Fruit fly (Drosophila melanogaster): Measurements from ENCODE around the gene Itpr.

Gene Itpr

DNA sequence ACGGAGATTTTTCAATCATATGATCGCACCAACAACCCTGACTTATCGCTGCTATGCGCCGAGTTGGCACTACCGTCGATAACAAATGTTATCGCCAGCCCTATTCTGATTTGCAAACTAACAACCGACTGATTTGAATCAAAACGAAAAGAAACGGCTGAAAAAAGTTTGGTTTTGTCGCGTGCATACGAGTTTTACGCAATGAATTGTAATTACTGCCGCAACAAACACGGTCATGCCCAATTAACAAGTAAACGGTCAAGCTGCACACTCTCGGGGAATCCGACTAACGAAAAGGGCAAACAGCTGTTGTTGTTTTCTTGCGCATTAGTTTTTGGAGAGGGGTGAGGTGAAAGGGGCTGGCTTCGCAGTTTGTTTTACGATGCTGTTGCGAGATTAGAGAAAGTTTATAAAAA is 47.9 kb downstream of the Itpr start, which contains the start of the genes CG14671 and CG12746:
Gene CG14671, minus strand, starts transcription at position 41 of the 416 bp plus-strand sequence.
Gene CG12746, plus strand, starts transcription at position 91 of the 416 bp plus-strand sequence.
- TF ChIP-seq CG11617 (GFP tag; optimal IDR thresholded peaks at IDR 0.05): peak; percentile 38
- peak; percentile 35 for TF ChIP-seq tj (GFP tag; optimal IDR thresholded peaks at IDR 0.05)
- TF ChIP-seq cic (GFP tag; optimal IDR thresholded peaks at IDR 0.05): peak; percentile 48
- peak; percentile 64 for TF ChIP-seq Mnt (GFP tag; optimal IDR thresholded peaks at IDR 0.05)
- no peak for TF ChIP-seq ovo (GFP tag; optimal IDR thresholded peaks at IDR 0.05)

dm6 chr3R:5565623-5566022 is 48.7 kb downstream of the Itpr start:
- TF ChIP-seq Mnt (GFP tag; optimal IDR thresholded peaks at IDR 0.05) (peak; percentile 68), Crg-1 (GFP tag; optimal IDR thresholded peaks at IDR 0.05) (no peak), toe (GFP tag; optimal IDR thresholded peaks at IDR 0.05) (no peak), bab1 (GFP tag; optimal IDR thresholded peaks at IDR 0.05) (peak; percentile 62), tj (GFP tag; optimal IDR thresholded peaks at IDR 0.05) (peak; percentile 35), cic (GFP tag; optimal IDR thresholded peaks at IDR 0.05) (peak; percentile 88), kay (GFP tag; ENCODE audit: borderline replicate concordance) (no peak), pad (GFP tag; optimal IDR thresholded peaks at IDR 0.05) (peak; percentile 56), Hr96 (GFP tag; optimal IDR thresholded peaks at IDR 0.05) (peak; percentile 69), CG1620 (GFP tag; optimal IDR thresholded peaks at IDR 0.05) (no peak), CG33017 (tag; optimal IDR thresholded peaks at IDR 0.05) (peak; percentile 91), CG14711 (tag; optimal IDR thresholded peaks at IDR 0.05) (peak; percentile 89), Clk (GFP tag; optimal IDR thresholded peaks at IDR 0.05) (peak; percentile 71), CG7101 (tag; optimal IDR thresholded peaks at IDR 0.05) (peak; percentile 89), cnc (optimal IDR thresholded peaks at IDR 0.05) (peak in 1 of 2 experiments; percentile 9), CG5204 (GFP tag; optimal IDR thresholded peaks at IDR 0.05) (no peak), CG7045 (GFP tag; optimal IDR thresholded peaks at IDR 0.05) (peak; percentile 87), ovo (GFP tag; optimal IDR thresholded peaks at IDR 0.05) (no peak), CG12768 (GFP tag; optimal IDR thresholded peaks at IDR 0.05) (peak; percentile 87), CG11617 (GFP tag; optimal IDR thresholded peaks at IDR 0.05) (peak; percentile 80)

dm6 chr3R:5568590-5568989 is 51.7 kb downstream of the Itpr start, which contains the start of the genes CG2931 and Rheb:
CG2931 (minus strand) TSS chr3R:5568615.
Rheb (plus strand) TSS chr3R:5568921.
- peak; percentile 13 for TF ChIP-seq cic (GFP tag; optimal IDR thresholded peaks at IDR 0.05)
- peak; percentile 69 for TF ChIP-seq ovo (GFP tag; optimal IDR thresholded peaks at IDR 0.05)
- TF ChIP-seq CG7045 (GFP tag; optimal IDR thresholded peaks at IDR 0.05): peak; percentile 36
- TF ChIP-seq CG7101 (tag; optimal IDR thresholded peaks at IDR 0.05): peak; percentile 70
- peak; percentile 81 for TF ChIP-seq CG1620 (GFP tag; optimal IDR thresholded peaks at IDR 0.05)
- TF ChIP-seq CG14711 (tag; optimal IDR thresholded peaks at IDR 0.05): peak; percentile 65
- peak; percentile 66 for TF ChIP-seq CG11617 (GFP tag; optimal IDR thresholded peaks at IDR 0.05)
- TF ChIP-seq CG12768 (GFP tag; optimal IDR thresholded peaks at IDR 0.05): peak; percentile 44
- TF ChIP-seq tj (GFP tag; optimal IDR thresholded peaks at IDR 0.05): peak; percentile 57
- peak; percentile 44 for TF ChIP-seq Clk (GFP tag; optimal IDR thresholded peaks at IDR 0.05)
- peak; percentile 77 for TF ChIP-seq Mnt (GFP tag; optimal IDR thresholded peaks at IDR 0.05)
- peak; percentile 35 for TF ChIP-seq CG33017 (tag; optimal IDR thresholded peaks at IDR 0.05)
- no peak for TF ChIP-seq Crg-1 (GFP tag; optimal IDR thresholded peaks at IDR 0.05)
- peak; percentile 85 for TF ChIP-seq bab1 (GFP tag; optimal IDR thresholded peaks at IDR 0.05)
- TF ChIP-seq toe (GFP tag; optimal IDR thresholded peaks at IDR 0.05): no peak
- TF ChIP-seq pad (GFP tag; optimal IDR thresholded peaks at IDR 0.05): peak; percentile 42
- TF ChIP-seq cnc (optimal IDR thresholded peaks at IDR 0.05): no peak
- no peak for TF ChIP-seq kay (GFP tag; ENCODE audit: borderline replicate concordance)
- TF ChIP-seq CG5204 (GFP tag; optimal IDR thresholded peaks at IDR 0.05): no peak
- TF ChIP-seq Hr96 (GFP tag; optimal IDR thresholded peaks at IDR 0.05): peak; percentile 64

DNA sequence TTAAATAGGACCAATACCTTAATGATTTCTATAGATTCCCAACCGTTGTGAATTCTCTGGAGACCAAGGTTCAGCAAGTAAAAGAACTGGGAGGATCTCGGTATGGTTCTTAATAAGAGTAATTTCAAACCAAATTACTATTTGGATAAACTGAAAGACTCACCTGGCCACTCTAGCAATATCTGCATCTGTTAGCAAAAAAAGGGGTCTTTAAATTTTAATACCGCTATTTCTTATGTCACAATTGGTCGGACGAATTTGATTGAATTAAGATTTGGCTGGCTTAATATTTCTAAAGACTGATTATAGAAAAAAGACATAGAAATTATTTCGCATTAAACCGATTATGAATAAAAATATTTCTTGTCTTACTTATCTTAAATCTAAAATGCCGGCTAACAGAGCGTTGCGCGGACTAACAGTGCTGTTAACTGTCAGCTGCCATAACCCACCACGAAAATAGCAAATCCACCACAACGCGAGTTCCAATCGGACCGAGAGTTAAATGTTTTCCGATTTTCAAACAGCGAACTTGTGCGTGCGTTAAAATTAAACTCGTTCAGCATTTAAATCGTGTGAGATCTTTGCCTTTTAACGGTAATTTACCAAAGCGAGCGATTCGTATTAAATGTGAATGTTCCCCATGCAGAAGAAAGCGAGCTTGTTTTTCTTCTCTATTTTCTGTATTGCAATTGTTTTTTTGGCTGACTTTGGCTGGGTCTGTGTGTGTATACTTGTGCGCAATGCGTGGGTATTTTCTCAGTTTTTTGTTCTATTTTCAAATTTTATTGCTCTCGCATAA is 53.9 kb downstream of the Itpr start, which contains the start of gene CRMP:
Gene CRMP, plus strand, starts transcription at position 474 of the 802 bp plus-strand sequence.
- TF ChIP-seq Mnt (GFP tag; optimal IDR thresholded peaks at IDR 0.05) (no peak), CG14711 (tag; optimal IDR thresholded peaks at IDR 0.05) (peak; percentile 11), tj (GFP tag; optimal IDR thresholded peaks at IDR 0.05) (peak; percentile 37), cic (GFP tag; optimal IDR thresholded peaks at IDR 0.05) (no peak), CG1620 (GFP tag; optimal IDR thresholded peaks at IDR 0.05) (no peak), Crg-1 (GFP tag; optimal IDR thresholded peaks at IDR 0.05) (no peak), pad (GFP tag; optimal IDR thresholded peaks at IDR 0.05) (peak; percentile 34), kay (GFP tag; ENCODE audit: borderline replicate concordance) (peak; percentile 58), bab1 (GFP tag; optimal IDR thresholded peaks at IDR 0.05) (no peak), CG11617 (GFP tag; optimal IDR thresholded peaks at IDR 0.05) (peak; percentile 4), toe (GFP tag; optimal IDR thresholded peaks at IDR 0.05) (no peak), CG12768 (GFP tag; optimal IDR thresholded peaks at IDR 0.05) (peak; percentile 25), CG7101 (tag; optimal IDR thresholded peaks at IDR 0.05) (no peak), CG5204 (GFP tag; optimal IDR thresholded peaks at IDR 0.05) (no peak), Clk (GFP tag; optimal IDR thresholded peaks at IDR 0.05) (no peak), Hr96 (GFP tag; optimal IDR thresholded peaks at IDR 0.05) (no peak), ovo (GFP tag; optimal IDR thresholded peaks at IDR 0.05) (no peak), cnc (optimal IDR thresholded peaks at IDR 0.05) (no peak), CG33017 (tag; optimal IDR thresholded peaks at IDR 0.05) (no peak), CG7045 (GFP tag; optimal IDR thresholded peaks at IDR 0.05) (no peak)

- TF ChIP-seq CG1620 (GFP tag; optimal IDR thresholded peaks at IDR 0.05) (no peak), cic (GFP tag; optimal IDR thresholded peaks at IDR 0.05) (peak; percentile 66)
Observed at dm6 chr3R:5571437-5571750, 54.5 kb downstream of the Itpr start.

DNA sequence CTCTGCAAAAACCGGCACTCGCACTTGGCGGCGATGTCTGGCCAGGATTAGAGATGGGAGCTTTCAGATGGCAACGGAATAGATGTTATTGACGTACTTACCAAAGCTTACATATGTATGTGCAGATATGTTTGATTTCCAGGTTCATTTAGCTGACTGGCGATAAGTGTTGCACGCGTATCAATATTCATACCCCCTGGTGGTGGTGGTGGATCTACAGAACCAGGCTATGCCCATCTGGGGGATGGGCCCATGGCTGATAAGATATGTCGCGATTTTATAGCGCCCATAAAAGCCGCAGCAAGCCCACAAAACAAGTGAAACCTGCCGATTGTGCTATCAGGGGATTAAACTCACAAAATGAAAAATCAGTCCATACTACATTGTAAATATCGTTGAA is 54.8 kb downstream of the Itpr start:
- TF ChIP-seq toe (GFP tag; optimal IDR thresholded peaks at IDR 0.05) (no peak), cic (GFP tag; optimal IDR thresholded peaks at IDR 0.05) (peak; percentile 45)
